Fruit fly (Drosophila melanogaster) whole organism, embryonic: ENCODE results near the gene Ilp7.
A peak's percentile ranks its signal among the peaks of the same experiment; 100 is the strongest.

Source experiments
- BEAF-32 ChIP-seq: fragments of 200-800 bp; sonication (Bioruptor generic); optimal IDR thresholded peaks from 3 replicates; lab custom pipeline; 2017; ENCODE audit warnings: missing biosample characterization, missing genetic modification characterization, mild to moderate bottlenecking, moderate library complexity, missing genetic modification reagents
- CG10267 ChIP-seq: fragments of 200-800 bp; sonication (Bioruptor generic); optimal IDR thresholded peaks from 2 replicates; lab custom pipeline; 2018; ENCODE audit warnings: missing biosample characterization, mild to moderate bottlenecking, missing genetic modification characterization, moderate library complexity
- CG10431 ChIP-seq: fragments of 200-800 bp; sonication (Bioruptor generic); optimal IDR thresholded peaks from 3 replicates; lab custom pipeline; 2018; ENCODE audit warnings: missing biosample characterization, mild to moderate bottlenecking, missing genetic modification characterization
- CG14050 ChIP-seq: fragments of 200-800 bp; sonication (Bioruptor generic); IDR thresholded peaks from 3 replicates; pipeline ENCODE4 v1.3.6; 2022; ENCODE audit warnings: missing biosample characterization, missing genetic modification characterization
- CG1529 ChIP-seq: fragments of 200-800 bp; sonication (Bioruptor generic); optimal IDR thresholded peaks from 3 replicates; lab custom pipeline; 2018; ENCODE audit warnings: missing biosample characterization, missing genetic modification characterization
- CG1602 ChIP-seq: fragments of 200-800 bp; sonication (Bioruptor generic); optimal IDR thresholded peaks from 3 replicates; lab custom pipeline; 2016; ENCODE audit warnings: missing biosample characterization, missing genetic modification characterization
- CG17361 ChIP-seq: fragments of 200-800 bp; sonication (Bioruptor generic); IDR thresholded peaks from 3 replicates; pipeline ENCODE4 v1.3.6; 2022; ENCODE audit warnings: missing biosample characterization, missing genetic modification characterization
- CG2129 ChIP-seq: fragments of 200-800 bp; sonication (Bioruptor generic); IDR thresholded peaks from 2 replicates; pipeline ENCODE4 v1.3.6; 2022; ENCODE audit warnings: missing biosample characterization, missing genetic modification characterization; ENCODE audit not compliant: partially characterized antibody
- CG2875 ChIP-seq: fragments of 200-800 bp; sonication (Bioruptor generic); optimal IDR thresholded peaks from 2 replicates; lab custom pipeline; 2017; ENCODE audit warnings: missing biosample characterization, mild to moderate bottlenecking, missing genetic modification characterization, missing genetic modification reagents
- CG3065 ChIP-seq: fragments of 200-800 bp; sonication (Bioruptor generic); optimal IDR thresholded peaks from 2 replicates; lab custom pipeline; 2016; ENCODE audit warnings: missing biosample characterization, missing genetic modification characterization
- CG3281 ChIP-seq: fragments of 200-800 bp; sonication (Bioruptor generic); optimal IDR thresholded peaks from 3 replicates; lab custom pipeline; 2017; ENCODE audit warnings: missing biosample characterization, mild to moderate bottlenecking, missing genetic modification characterization
- CG4282 ChIP-seq: fragments of 200-800 bp; sonication (Bioruptor generic); optimal IDR thresholded peaks from 2 replicates; lab custom pipeline; 2016; ENCODE audit warnings: missing biosample characterization, missing genetic modification characterization
- CG4707 ChIP-seq: fragments of 200-800 bp; sonication (Bioruptor generic); optimal IDR thresholded peaks from 2 replicates; lab custom pipeline; 2018; ENCODE audit warnings: missing biosample characterization, mild to moderate bottlenecking, missing genetic modification characterization, moderate library complexity
- CG8281 ChIP-seq: fragments of 200-800 bp; sonication (Bioruptor generic); optimal IDR thresholded peaks from 2 replicates; lab custom pipeline; 2018; ENCODE audit warnings: missing biosample characterization, mild to moderate bottlenecking, missing genetic modification characterization, moderate library complexity
- CG8359 ChIP-seq: fragments of 200-800 bp; sonication (Bioruptor generic); optimal IDR thresholded peaks from 2 replicates; lab custom pipeline; 2017; ENCODE audit warnings: missing biosample characterization, mild to moderate bottlenecking, missing genetic modification characterization, borderline replicate concordance
- CG8765 ChIP-seq: fragments of 200-800 bp; sonication (Bioruptor generic); IDR thresholded peaks from 2 replicates; pipeline ENCODE4 v1.3.6; 2022; ENCODE audit warnings: missing biosample characterization, missing genetic modification characterization
- CG8944 ChIP-seq: fragments of 200-800 bp; sonication (Bioruptor generic); optimal IDR thresholded peaks from 3 replicates; lab custom pipeline; 2016; ENCODE audit warnings: missing biosample characterization, missing genetic modification characterization
- Eip74EF ChIP-seq, 2 experiments: fragments of 200-800 bp in 1 of 2; fragments of >200 bp in 1 of 2; sonication (Bioruptor generic) in 1 of 2; optimal IDR thresholded peaks; 2 replicates each; lab custom pipeline; 2017 to 2019; ENCODE audit warnings: missing biosample characterization in 2 of 2, missing genetic modification characterization in 2 of 2, mild to moderate bottlenecking in 1 of 2, moderate library complexity in 1 of 2
- Ets97D ChIP-seq: fragments of 200-800 bp; sonication (Bioruptor generic); optimal IDR thresholded peaks from 3 replicates; lab custom pipeline; 2016; ENCODE audit warnings: missing biosample characterization, missing genetic modification characterization
- Fer3 ChIP-seq: fragments of 200-800 bp; sonication (Bioruptor generic); optimal IDR thresholded peaks from 2 replicates; lab custom pipeline; 2018; ENCODE audit warnings: missing biosample characterization, mild to moderate bottlenecking, missing genetic modification characterization, moderate library complexity
- HHEX ChIP-seq: fragments of 200-800 bp; sonication (Bioruptor generic); optimal IDR thresholded peaks from 3 replicates; lab custom pipeline; 2017; ENCODE audit warnings: missing biosample characterization, mild to moderate bottlenecking, missing genetic modification characterization, missing genetic modification reagents
- HLHmδ ChIP-seq: fragments of 200-800 bp; sonication (Bioruptor generic); optimal IDR thresholded peaks from 2 replicates; lab custom pipeline; 2018; ENCODE audit warnings: missing biosample characterization, mild to moderate bottlenecking, missing genetic modification characterization, moderate library complexity
- Jarid2 ChIP-seq: fragments of 200-800 bp; sonication (Bioruptor generic); optimal IDR thresholded peaks from 3 replicates; lab custom pipeline; 2017; ENCODE audit warnings: mild to moderate bottlenecking, missing biosample characterization, missing genetic modification reagents, missing genetic modification characterization
- MESR4 ChIP-seq: fragments of 200-800 bp; sonication (Bioruptor generic); optimal IDR thresholded peaks from 2 replicates; lab custom pipeline; 2018; ENCODE audit warnings: missing biosample characterization, mild to moderate bottlenecking, missing genetic modification characterization, moderate library complexity
- Max ChIP-seq: fragments of 200-800 bp; sonication (Bioruptor generic); optimal IDR thresholded peaks from 2 replicates; lab custom pipeline; 2016; ENCODE audit warnings: missing biosample characterization, mild to moderate bottlenecking, missing genetic modification characterization
- Neu2 ChIP-seq: fragments of 200-800 bp; sonication (Bioruptor generic); optimal IDR thresholded peaks from 3 replicates; lab custom pipeline; 2016; ENCODE audit warnings: missing biosample characterization, missing genetic modification characterization, borderline replicate concordance
- Pdp1 ChIP-seq, 2 experiments: fragments of 200-800 bp; sonication (Bioruptor generic); optimal IDR thresholded peaks; 3 replicates each; lab custom pipeline; 2016; ENCODE audit warnings: missing biosample characterization in 2 of 2, missing genetic modification characterization in 2 of 2, mild to moderate bottlenecking in 1 of 2, moderate library complexity in 1 of 2
- Sry-δ ChIP-seq: fragments of 200-800 bp; sonication (Bioruptor generic); optimal IDR thresholded peaks from 2 replicates; lab custom pipeline; 2016; ENCODE audit warnings: missing biosample characterization, missing genetic modification characterization
- Trl ChIP-seq, 3 experiments: fragments of >200 bp in 2 of 3; fragments of 200-800 bp in 1 of 3; sonication (Bioruptor generic) in 1 of 3; optimal IDR thresholded peaks; 2 replicates in 1 of 3; 3 replicates in 2 of 3; lab custom pipeline; 2016 to 2017; ENCODE audit warnings: missing biosample characterization in 1 of 3, missing genetic modification characterization in 1 of 3
- Xrp1 ChIP-seq: fragments of 200-800 bp; sonication (Bioruptor generic); IDR thresholded peaks from 2 replicates; pipeline ENCODE4 v1.3.6; 2022; ENCODE audit warnings: missing biosample characterization, missing genetic modification characterization
- bbx ChIP-seq: fragments of 200-800 bp; sonication (Bioruptor generic); IDR thresholded peaks from 2 replicates; pipeline ENCODE4 v1.3.6; 2022; ENCODE audit warnings: missing biosample characterization, missing genetic modification characterization; ENCODE audit not compliant: partially characterized antibody
- crc ChIP-seq: fragments of 200-800 bp; sonication (Bioruptor generic); optimal IDR thresholded peaks from 2 replicates; lab custom pipeline; 2016; ENCODE audit warnings: missing biosample characterization, missing genetic modification characterization
- dan ChIP-seq: fragments of 200-800 bp; sonication (Bioruptor generic); IDR thresholded peaks from 2 replicates; pipeline ENCODE4 v1.3.6; 2022; ENCODE audit warnings: missing biosample characterization, missing genetic modification characterization
- dpn ChIP-seq, 2 experiments: fragments of 200-800 bp; sonication (Bioruptor generic); optimal IDR thresholded peaks; 3 replicates each; lab custom pipeline; 2016; ENCODE audit warnings: missing biosample characterization in 2 of 2, missing genetic modification characterization in 2 of 2
- fd3F ChIP-seq: fragments of 200-800 bp; sonication (Bioruptor generic); optimal IDR thresholded peaks from 2 replicates; lab custom pipeline; 2018; ENCODE audit warnings: missing biosample characterization, mild to moderate bottlenecking, missing genetic modification characterization, moderate library complexity
- gcm2 ChIP-seq: fragments of 200-800 bp; sonication (Bioruptor generic); optimal IDR thresholded peaks from 2 replicates; lab custom pipeline; 2016; ENCODE audit warnings: missing biosample characterization, missing genetic modification characterization
- grau ChIP-seq: fragments of 200-800 bp; optimal IDR thresholded peaks from 3 replicates; lab custom pipeline; 2019; ENCODE audit warnings: missing biosample characterization, mild to moderate bottlenecking, missing genetic modification characterization, moderate library complexity
- insv ChIP-seq, 2 experiments: fragments of 200-800 bp; sonication (Bioruptor generic); optimal IDR thresholded peaks; 3 replicates each; lab custom pipeline; 2016 to 2018; ENCODE audit warnings: missing biosample characterization in 2 of 2, missing genetic modification characterization in 2 of 2
- nerfin-1 ChIP-seq: fragments of 200-800 bp; sonication (Bioruptor generic); optimal IDR thresholded peaks from 3 replicates; lab custom pipeline; 2019; ENCODE audit warnings: missing biosample characterization, mild to moderate bottlenecking, missing genetic modification characterization, moderate library complexity
- ranshi ChIP-seq: fragments of 200-800 bp; sonication (Bioruptor generic); IDR thresholded peaks from 2 replicates; pipeline ENCODE4 v1.3.6; 2022; ENCODE audit warnings: missing biosample characterization, missing genetic modification characterization
- sd ChIP-seq: fragments of 200-800 bp; sonication (Bioruptor generic); optimal IDR thresholded peaks from 3 replicates; lab custom pipeline; 2018; ENCODE audit warnings: missing biosample characterization, mild to moderate bottlenecking, missing genetic modification characterization, moderate library complexity
- toy ChIP-seq: fragments of 200-800 bp; sonication (Bioruptor generic); IDR thresholded peaks from 2 replicates; pipeline ENCODE4 v1.3.6; 2022; ENCODE audit warnings: missing biosample characterization, missing genetic modification characterization
- ttk ChIP-seq: fragments of 200-800 bp; sonication (Bioruptor generic); IDR thresholded peaks from 2 replicates; pipeline ENCODE4 v2.1.2; 2022; ENCODE audit warnings: missing biosample characterization, missing genetic modification characterization
- tup ChIP-seq: fragments of 200-800 bp; sonication (Bioruptor generic); optimal IDR thresholded peaks from 2 replicates; lab custom pipeline; 2016; ENCODE audit warnings: missing biosample characterization, mild to moderate bottlenecking, missing genetic modification characterization, moderate library complexity
- unc-4 ChIP-seq: fragments of 200-800 bp; sonication (Bioruptor generic); IDR thresholded peaks from 2 replicates; pipeline ENCODE4 v1.3.6; 2022; ENCODE audit warnings: missing biosample characterization, missing genetic modification characterization; ENCODE audit not compliant: partially characterized antibody

The Ilp7 gene

dm6 chrX:3704204-3704660, 36.8 kb downstream of the Ilp7 start (continued):
- 0 out of 3 replicates have a peak, but pooled peaks have one; percentile 13 for TF ChIP-seq CG17361 (GFP tag; lab: Robert Waterston, UW)
- peak; percentile 11 for TF ChIP-seq Sry-δ
- TF ChIP-seq Xrp1 (GFP tag; lab: Robert Waterston, UW): peak; percentile 35; the same call in 1 of the 2 replicates
- no peak for TF ChIP-seq tup (GFP tag; lab: Kevin White, UChicago)
- peak; percentile 94 for TF ChIP-seq sd (tag; lab: Kevin White, UChicago)
- TF ChIP-seq Trl (optimal IDR thresholded peaks at IDR 0.05; lab: Kevin White, UChicago): no peak
- peak; percentile 19 for TF ChIP-seq Trl (GFP tag; optimal IDR thresholded peaks at IDR 0.05; lab: Kevin White, UChicago)
- peak; percentile 44 for TF ChIP-seq CG10431
- TF ChIP-seq insv (GFP tag; optimal IDR thresholded peaks at IDR 0.05; lab: Kevin White, UChicago): peak in 1 of 2 experiments; percentile 65
- no peak for TF ChIP-seq CG4282 (GFP tag; lab: Kevin White, UChicago)
- peak; percentile 69 for TF ChIP-seq unc-4
- peak; percentile 89 for TF ChIP-seq nerfin-1 (tag; lab: Kevin White, UChicago)
- TF ChIP-seq Ets97D (GFP tag; lab: Kevin White, UChicago): peak; percentile 40
- peak in 1 of 2 experiments; percentile 7 for TF ChIP-seq dpn (GFP tag; optimal IDR thresholded peaks at IDR 0.05; lab: Kevin White, UChicago)
- peak; percentile 85 for TF ChIP-seq bbx
- peak; percentile 0 for TF ChIP-seq CG8281 (tag; lab: Kevin White, UChicago)
- TF ChIP-seq CG1529 (GFP tag; lab: Kevin White, UChicago): peak; percentile 1
- peak; percentile 27 for TF ChIP-seq CG4707 (GFP tag; lab: Kevin White, UChicago)

- no peak for TF ChIP-seq crc (GFP tag; lab: Kevin White, UChicago)
- peak in 1 of 2 experiments; percentile 18 for TF ChIP-seq Pdp1 (GFP tag; optimal IDR thresholded peaks at IDR 0.05; lab: Kevin White, UChicago)
Measured at dm6 chrX:3710531-3711084, 43.2 kb downstream of the Ilp7 start.

DNA sequence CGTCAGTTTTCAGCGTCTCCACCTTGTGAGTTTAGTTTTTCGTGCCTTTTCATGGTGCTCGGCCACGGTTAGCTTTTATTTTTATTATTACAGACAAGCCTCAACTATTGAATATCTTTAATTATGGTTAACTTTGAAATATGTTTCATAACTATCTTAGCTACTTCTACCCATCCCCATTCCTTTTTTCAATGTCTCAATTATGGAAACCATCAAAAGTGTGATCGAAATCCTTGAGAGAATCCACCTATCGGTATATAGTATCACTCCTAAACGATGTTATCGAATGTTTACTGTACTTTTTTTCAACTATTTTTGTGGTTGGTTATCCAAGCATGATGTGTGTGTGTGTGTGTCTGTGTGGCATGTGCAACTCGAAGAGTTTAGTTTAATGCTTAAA, 46.6 kb downstream of the Ilp7 start:
- no peak for TF ChIP-seq toy (GFP tag; lab: Robert Waterston, UW)
- no peak for TF ChIP-seq ttk
- no peak for TF ChIP-seq HLHmδ (GFP tag; lab: Kevin White, UChicago)
- peak; percentile 34; the same call in 1 of the 3 replicates for TF ChIP-seq CG14050
- TF ChIP-seq BEAF-32: no peak
- TF ChIP-seq CG3065: no peak
- no peak for TF ChIP-seq HHEX
- no peak for TF ChIP-seq Max (GFP tag; lab: Kevin White, UChicago)
- no peak for TF ChIP-seq CG1602 (GFP tag; lab: Kevin White, UChicago)
- TF ChIP-seq grau (tag; lab: Kevin White, UChicago): peak; percentile 92
- peak; percentile 3 for TF ChIP-seq CG2875 (GFP tag; lab: Kevin White, UChicago)
- no peak for TF ChIP-seq CG1529 (GFP tag; lab: Kevin White, UChicago)
- no peak for TF ChIP-seq CG8765 (GFP tag; lab: Robert Waterston, UW)
- peak; percentile 42 for TF ChIP-seq CG3281 (GFP tag; lab: Kevin White, UChicago)
- TF ChIP-seq Neu2 (GFP tag; lab: Kevin White, UChicago): no peak
- TF ChIP-seq ranshi: no peak
- TF ChIP-seq gcm2 (GFP tag; lab: Kevin White, UChicago): no peak
- peak in 1 of 2 experiments; percentile 14 for TF ChIP-seq Eip74EF (GFP tag; optimal IDR thresholded peaks at IDR 0.05; lab: Kevin White, UChicago)
- no peak for TF ChIP-seq dan (GFP tag; lab: Robert Waterston, UW)
- no peak for TF ChIP-seq Jarid2
- TF ChIP-seq MESR4 (GFP tag; lab: Kevin White, UChicago): no peak
- no peak for TF ChIP-seq CG10267
- TF ChIP-seq CG2129 (GFP tag; lab: Robert Waterston, UW): no peak
- TF ChIP-seq Fer3 (tag; lab: Kevin White, UChicago): peak; percentile 24
- no peak for TF ChIP-seq CG8359 (GFP tag; lab: Kevin White, UChicago)
- peak; percentile 18 for TF ChIP-seq CG8944
- TF ChIP-seq CG8281 (tag; lab: Kevin White, UChicago): no peak
- TF ChIP-seq fd3F (GFP tag; lab: Kevin White, UChicago): peak; percentile 5
- peak; percentile 8 for TF ChIP-seq sd (tag; lab: Kevin White, UChicago)
